Worm (Caenorhabditis elegans) whole organism, mixed stage, embryonic: ENCODE measurements around the gene idpc-7.

Source experiments
- M03D4.4 ChIP-seq: sonication (generic microtip); optimal IDR thresholded peaks from 2 replicates; lab custom pipeline; 2017; ENCODE audit warnings: mild to moderate bottlenecking, missing genetic modification characterization, missing compliant biosample characterization
- bed-3 ChIP-seq: fragments of 200-800 bp; sonication (Bioruptor generic); optimal IDR thresholded peaks from 3 replicates; lab custom pipeline; 2018; ENCODE audit warnings: mild to moderate bottlenecking, missing genetic modification characterization, moderate library complexity, missing compliant biosample characterization
- ceh-83 ChIP-seq: fragments of 200-800 bp; sonication (Bioruptor generic); optimal IDR thresholded peaks from 2 replicates; lab custom pipeline; 2018; ENCODE audit warnings: mild to moderate bottlenecking, missing genetic modification characterization, missing compliant biosample characterization
- ces-1 ChIP-seq: fragments of 150-350 bp; optimal IDR thresholded peaks from 2 replicates; lab custom pipeline; 2014; ENCODE audit warnings: missing biosample characterization, missing genetic modification reagents, missing genetic modification characterization
- cnd-1 ChIP-seq: fragments of 200-800 bp; sonication (Bioruptor generic); optimal IDR thresholded peaks from 2 replicates; lab custom pipeline; 2018; ENCODE audit warnings: mild to moderate bottlenecking, missing genetic modification characterization, missing compliant biosample characterization
- drap-1 ChIP-seq: fragments of 200-800 bp; sonication (Bioruptor generic); optimal IDR thresholded peaks from 3 replicates; lab custom pipeline; 2018; ENCODE audit warnings: mild to moderate bottlenecking, missing genetic modification characterization, missing compliant biosample characterization
- elt-1 ChIP-seq: sonication (generic microtip); optimal IDR thresholded peaks from 2 replicates; lab custom pipeline; 2017; ENCODE audit warnings: missing genetic modification characterization, mild to moderate bottlenecking, missing compliant biosample characterization, antibody characterized with exemption, moderate library complexity, borderline replicate concordance; ENCODE audit not compliant: insufficient read depth
- elt-3 ChIP-seq: fragments of 150-350 bp; optimal IDR thresholded peaks from 2 replicates; lab custom pipeline; 2014; ENCODE audit warnings: missing biosample characterization, missing genetic modification characterization
- flh-1 ChIP-seq: fragments of 200-800 bp; sonication (Bioruptor generic); optimal IDR thresholded peaks from 2 replicates; lab custom pipeline; 2018; ENCODE audit warnings: mild to moderate bottlenecking, missing genetic modification characterization, moderate library complexity, missing compliant biosample characterization
- ham-2 ChIP-seq: fragments of 200-800 bp; sonication (Bioruptor generic); optimal IDR thresholded peaks from 2 replicates; lab custom pipeline; 2018; ENCODE audit warnings: mild to moderate bottlenecking, missing genetic modification characterization, missing compliant biosample characterization
- hlh-1 ChIP-seq: fragments of 150-350 bp; optimal IDR thresholded peaks from 2 replicates; lab custom pipeline; 2014; ENCODE audit warnings: missing biosample characterization, missing genetic modification reagents, missing genetic modification characterization
- lin-13 ChIP-seq: fragments of 150-350 bp; optimal IDR thresholded peaks from 2 replicates; lab custom pipeline; 2014; ENCODE audit warnings: missing biosample characterization, missing genetic modification characterization
- lin-32 ChIP-seq: fragments of 200-800 bp; sonication (Bioruptor generic); optimal IDR thresholded peaks from 2 replicates; lab custom pipeline; 2018; ENCODE audit warnings: mild to moderate bottlenecking, missing genetic modification characterization, missing compliant biosample characterization
- lsy-2 ChIP-seq: fragments of 150-350 bp; optimal IDR thresholded peaks from 2 replicates; lab custom pipeline; 2014; ENCODE audit warnings: missing biosample characterization, missing genetic modification characterization
- mab-5 ChIP-seq: fragments of 150-350 bp; optimal IDR thresholded peaks from 2 replicates; lab custom pipeline; 2014; ENCODE audit warnings: missing biosample characterization, missing genetic modification characterization
- mep-1 ChIP-seq: fragments of 150-350 bp; optimal IDR thresholded peaks from 2 replicates; lab custom pipeline; 2017; ENCODE audit warnings: missing biosample characterization, missing genetic modification reagents, missing genetic modification characterization, inconsistent platforms
- mls-2 ChIP-seq: sonication (generic microtip); optimal IDR thresholded peaks from 2 replicates; lab custom pipeline; 2016; ENCODE audit warnings: mild to moderate bottlenecking, missing genetic modification characterization, moderate library complexity, missing compliant biosample characterization
- nhr-12 ChIP-seq: fragments of 150-350 bp; optimal IDR thresholded peaks from 2 replicates; lab custom pipeline; 2014; ENCODE audit warnings: missing biosample characterization, missing genetic modification characterization
- nhr-237 ChIP-seq: fragments of 150-350 bp; optimal IDR thresholded peaks from 2 replicates; lab custom pipeline; 2014; ENCODE audit warnings: missing biosample characterization, missing genetic modification characterization
- nhr-76 ChIP-seq: sonication (generic microtip); optimal IDR thresholded peaks from 2 replicates; lab custom pipeline; 2017; ENCODE audit warnings: missing biosample characterization, missing genetic modification characterization
- pha-4 ChIP-seq: fragments of 150-350 bp; optimal IDR thresholded peaks from 2 replicates; lab custom pipeline; 2018; ENCODE audit warnings: missing biosample characterization, missing genetic modification reagents, missing genetic modification characterization
- sem-2 ChIP-seq: fragments of 200-800 bp; sonication (Bioruptor generic); optimal IDR thresholded peaks from 2 replicates; lab custom pipeline; 2018; ENCODE audit warnings: mild to moderate bottlenecking, missing genetic modification characterization, missing compliant biosample characterization
- snpc-4 ChIP-seq: fragments of 150-350 bp; optimal IDR thresholded peaks from 2 replicates; lab custom pipeline; 2014; ENCODE audit warnings: missing biosample characterization, missing genetic modification characterization
- sptf-1 ChIP-seq: sonication (generic microtip); optimal IDR thresholded peaks from 2 replicates; lab custom pipeline; 2017; ENCODE audit warnings: mild to moderate bottlenecking, missing genetic modification characterization, moderate library complexity, missing compliant biosample characterization
- tbx-8 ChIP-seq: fragments of 200-800 bp; sonication (Bioruptor generic); optimal IDR thresholded peaks from 2 replicates; lab custom pipeline; 2018; ENCODE audit warnings: mild to moderate bottlenecking, missing genetic modification characterization, moderate library complexity, missing compliant biosample characterization
- unc-120 ChIP-seq: sonication (generic microtip); optimal IDR thresholded peaks from 2 replicates; lab custom pipeline; 2017; ENCODE audit warnings: missing genetic modification characterization, missing compliant biosample characterization; ENCODE audit not compliant: poor library complexity, severe bottlenecking
- unc-39 ChIP-seq: fragments of 150-350 bp; optimal IDR thresholded peaks from 2 replicates; lab custom pipeline; 2014; ENCODE audit warnings: missing biosample characterization, missing genetic modification characterization
- unc-62 ChIP-seq: fragments of 150-350 bp; optimal IDR thresholded peaks from 2 replicates; lab custom pipeline; 2014; ENCODE audit warnings: missing biosample characterization, missing genetic modification reagents, missing genetic modification characterization
- zip-8 ChIP-seq: fragments of 150-350 bp; optimal IDR thresholded peaks from 2 replicates; lab custom pipeline; 2014; ENCODE audit warnings: missing biosample characterization, missing genetic modification characterization

idpc-7 gene

DNA sequence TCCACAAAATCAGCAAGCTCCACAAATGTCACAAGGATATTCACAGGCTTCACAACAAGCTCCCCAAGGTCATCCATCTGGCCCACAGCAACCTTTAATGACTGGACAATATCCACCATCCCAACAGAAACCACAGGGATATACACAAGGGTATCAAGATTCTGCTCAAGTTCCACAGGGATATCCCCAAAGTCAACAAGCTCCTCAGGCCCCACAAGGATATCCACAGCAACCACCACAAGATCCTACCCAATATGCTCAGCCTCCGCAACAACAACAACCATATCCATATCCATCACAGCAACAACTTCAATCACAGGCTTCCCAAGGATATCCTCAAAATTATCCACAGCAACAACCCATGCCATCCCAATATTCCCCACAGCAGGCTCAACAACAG is 2.1 kb downstream of the idpc-7 start:
- TF ChIP-seq mab-5 (no peak), pha-4 (tag; lab: Kevin White, UChicago) (no peak), lsy-2 (tag; lab: Kevin White, UChicago) (no peak), elt-3 (tag; lab: Kevin White, UChicago) (no peak), unc-120 (tag; lab: Kevin White, UChicago) (no peak), nhr-237 (no peak), sem-2 (GFP tag; lab: Kevin White, UChicago) (no peak), zip-8 (tag; lab: Kevin White, UChicago) (no peak), tbx-8 (no peak)
- TF ChIP-seq, all 35 proteins: peak for 0

ce11 chrV:9616130-9616529 is 2.7 kb downstream of the idpc-7 start:
- TF ChIP-seq ces-1 (GFP tag; lab: Kevin White, UChicago) (no peak), unc-120 (tag; lab: Kevin White, UChicago) (no peak), mab-5 (no peak), ceh-83 (GFP tag; lab: Kevin White, UChicago) (no peak), nhr-76 (tag; lab: Kevin White, UChicago) (no peak), bed-3 (GFP tag; lab: Kevin White, UChicago) (no peak), sem-2 (GFP tag; lab: Kevin White, UChicago) (no peak), lin-32 (GFP tag; lab: Kevin White, UChicago) (no peak), elt-1 (tag; lab: Kevin White, UChicago) (no peak), flh-1 (no peak)

DNA sequence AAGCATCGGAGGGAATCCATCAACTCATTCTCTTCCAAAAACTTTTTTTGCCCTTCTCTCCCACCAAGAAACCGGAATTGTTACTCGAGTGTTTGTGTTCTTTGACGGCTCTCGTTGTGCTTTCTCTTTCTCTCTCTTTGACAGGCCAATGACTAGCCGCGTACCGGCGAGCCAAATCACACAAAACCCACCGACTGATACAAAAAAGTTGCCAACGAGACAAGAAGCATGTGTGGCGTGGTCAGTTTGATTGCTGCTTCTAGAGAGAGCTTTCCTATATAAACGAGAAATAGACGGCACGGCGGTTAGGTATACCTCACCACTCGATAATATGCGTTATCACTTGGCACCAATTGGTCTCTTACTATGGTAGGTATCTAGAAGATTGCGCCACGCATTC is 3.1 kb downstream of the idpc-7 start, which contains the start of gene pqn-63:
Gene pqn-63, plus strand, starts transcription at position 307 of the 400 bp plus-strand sequence.
- TF ChIP-seq ces-1 (GFP tag; lab: Kevin White, UChicago): no peak
- no peak for TF ChIP-seq drap-1 (GFP tag; lab: Kevin White, UChicago)
- no peak for TF ChIP-seq mls-2 (tag; lab: Kevin White, UChicago)
- no peak for TF ChIP-seq ham-2 (GFP tag; lab: Kevin White, UChicago)
- no peak for TF ChIP-seq mep-1
- no peak for TF ChIP-seq sptf-1
- no peak for TF ChIP-seq snpc-4 (tag; lab: Kevin White, UChicago)
- no peak for TF ChIP-seq unc-39
- TF ChIP-seq zip-8 (tag; lab: Kevin White, UChicago): no peak
- TF ChIP-seq M03D4.4 (tag; lab: Kevin White, UChicago): no peak
- no peak for TF ChIP-seq elt-1 (tag; lab: Kevin White, UChicago)
- TF ChIP-seq flh-1: no peak
- TF ChIP-seq ceh-83 (GFP tag; lab: Kevin White, UChicago): no peak
- TF ChIP-seq unc-62: no peak
- no peak for TF ChIP-seq tbx-8
- no peak for TF ChIP-seq lin-13
- TF ChIP-seq lsy-2 (tag; lab: Kevin White, UChicago): no peak

DNA sequence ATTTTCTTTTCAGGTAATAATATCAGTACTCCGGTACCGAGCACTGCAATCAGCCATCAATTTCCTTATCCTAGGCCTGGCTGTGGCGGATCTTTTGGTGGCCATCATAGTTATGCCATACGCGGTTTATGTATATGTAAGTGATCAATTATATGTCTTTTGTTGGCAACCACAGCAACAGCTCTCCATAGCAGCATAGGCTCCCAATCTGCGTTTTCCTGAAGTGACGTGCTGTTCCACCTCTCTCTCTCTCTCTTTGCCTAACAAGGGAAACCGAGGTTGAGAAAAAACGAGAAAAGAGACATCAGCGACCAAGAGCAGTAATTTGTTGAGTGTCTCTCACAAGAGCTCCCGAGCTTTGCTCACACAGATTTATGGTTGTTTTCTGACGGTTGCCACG is 9.6 kb downstream of the idpc-7 start:
- TF ChIP-seq unc-120 (tag; lab: Kevin White, UChicago): no peak
- no peak for TF ChIP-seq ceh-83 (GFP tag; lab: Kevin White, UChicago)
- TF ChIP-seq unc-39: no peak
- TF ChIP-seq nhr-12 (tag; lab: Kevin White, UChicago): no peak
- TF ChIP-seq hlh-1: no peak

DNA sequence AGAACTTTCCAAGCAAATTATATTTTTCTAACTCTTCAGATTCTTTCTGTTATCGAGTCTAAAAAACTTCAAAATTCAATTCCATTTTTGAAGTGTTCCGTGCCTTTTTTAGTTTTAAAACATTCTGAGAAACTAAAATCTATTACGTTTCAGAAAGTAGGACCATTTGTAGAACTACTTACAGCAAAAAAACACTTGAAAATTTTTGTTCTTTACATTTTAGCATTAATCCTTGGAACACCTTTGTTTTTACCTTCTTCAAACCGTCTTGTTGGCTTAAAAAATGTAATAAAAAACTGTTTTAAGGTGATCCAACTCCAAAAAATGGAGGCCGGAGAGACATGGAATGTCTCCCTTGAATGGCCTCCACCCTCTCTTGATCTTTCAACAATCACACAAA is 10.6 kb downstream of the idpc-7 start, which contains the start of gene dop-2:
Gene dop-2, plus strand, starts transcription at position 301 of the 400 bp plus-strand sequence.
- TF ChIP-seq sem-2 (GFP tag; lab: Kevin White, UChicago) (no peak), snpc-4 (tag; lab: Kevin White, UChicago) (no peak), cnd-1 (tag; lab: Kevin White, UChicago) (no peak), mab-5 (no peak), elt-1 (tag; lab: Kevin White, UChicago) (no peak), sptf-1 (no peak), elt-3 (tag; lab: Kevin White, UChicago) (no peak), ceh-83 (GFP tag; lab: Kevin White, UChicago) (no peak), tbx-8 (no peak), unc-62 (no peak), flh-1 (no peak), ces-1 (GFP tag; lab: Kevin White, UChicago) (no peak)
